Worm (Caenorhabditis elegans) whole organism, L2 larva: Measurements from ENCODE around the gene nhr-117.

Source experiments
- R02D3.7 ChIP-seq: fragments of 150-350 bp; optimal IDR thresholded peaks from 2 replicates; lab custom pipeline; 2014; ENCODE audit warnings: missing biosample characterization, missing genetic modification characterization
- ZK546.5 ChIP-seq: sonication (generic microtip); optimal IDR thresholded peaks from 2 replicates; lab custom pipeline; 2017; ENCODE audit warnings: missing biosample characterization, missing genetic modification characterization
- ama-1 ChIP-seq: fragments of 150-350 bp; optimal IDR thresholded peaks from 2 replicates; lab custom pipeline; 2018; ENCODE audit warnings: inconsistent platforms
- ceh-16 ChIP-seq: fragments of 150-350 bp; optimal IDR thresholded peaks from 2 replicates; lab custom pipeline; 2014; ENCODE audit warnings: missing biosample characterization, missing genetic modification characterization
- ceh-82 ChIP-seq: fragments of 150-350 bp; optimal IDR thresholded peaks from 2 replicates; lab custom pipeline; 2014; ENCODE audit warnings: missing biosample characterization, missing genetic modification characterization
- egl-27 ChIP-seq: sonication (generic microtip); optimal IDR thresholded peaks from 3 replicates; lab custom pipeline; 2017; ENCODE audit warnings: missing biosample characterization, missing genetic modification reagents, missing genetic modification characterization
- mdl-1 ChIP-seq, 2 experiments: fragments of 150-350 bp in 1 of 2; sonication (generic microtip) in 1 of 2; optimal IDR thresholded peaks; 2 replicates each; lab custom pipeline; 2017; ENCODE audit warnings: missing biosample characterization in 2 of 2, missing genetic modification characterization in 2 of 2
- nhr-11 ChIP-seq: fragments of 150-350 bp; optimal IDR thresholded peaks from 2 replicates; lab custom pipeline; 2014; ENCODE audit warnings: missing biosample characterization, missing genetic modification characterization
- nhr-12 ChIP-seq: fragments of 150-350 bp; optimal IDR thresholded peaks from 2 replicates; lab custom pipeline; 2014; ENCODE audit warnings: missing biosample characterization, missing genetic modification characterization
- nhr-77 ChIP-seq: fragments of 150-350 bp; optimal IDR thresholded peaks from 2 replicates; lab custom pipeline; 2014; ENCODE audit warnings: missing biosample characterization, missing genetic modification characterization
- unc-62 ChIP-seq: fragments of 150-350 bp; optimal IDR thresholded peaks from 2 replicates; lab custom pipeline; 2014; ENCODE audit warnings: missing biosample characterization, missing genetic modification reagents, missing genetic modification characterization
- zag-1 ChIP-seq: fragments of 150-350 bp; optimal IDR thresholded peaks from 2 replicates; lab custom pipeline; 2014; ENCODE audit warnings: missing biosample characterization, missing genetic modification characterization
- ztf-11 ChIP-seq: sonication (generic microtip); optimal IDR thresholded peaks from 2 replicates; lab custom pipeline; 2017; ENCODE audit warnings: missing biosample characterization, missing genetic modification characterization

ce11 chrV:1621494-1621893 is at the start of gene nhr-117:
- TF ChIP-seq zag-1 (tag; lab: Kevin White, UChicago) = no peak
- no peak for TF ChIP-seq nhr-11
- no peak for TF ChIP-seq unc-62
- no peak for TF ChIP-seq ceh-82 (tag; lab: Kevin White, UChicago)
- no peak for TF ChIP-seq ceh-16 (tag; lab: Kevin White, UChicago)
- no peak for TF ChIP-seq R02D3.7 (tag; lab: Kevin White, UChicago)
- TF ChIP-seq nhr-12 = no peak
- TF ChIP-seq ama-1 (lab: Kevin White, UChicago) = no peak
- no peak for TF ChIP-seq egl-27 (tag; lab: Kevin White, UChicago)
- no peak for TF ChIP-seq ZK546.5 (tag; lab: Kevin White, UChicago)
- TF ChIP-seq mdl-1 (tag; optimal IDR thresholded peaks at IDR 0.05; lab: Kevin White, UChicago) = no peak
- no peak for TF ChIP-seq nhr-77 (tag; lab: Kevin White, UChicago)
- no peak for TF ChIP-seq ztf-11 (tag; lab: Kevin White, UChicago)
